Worm (Caenorhabditis elegans): ENCODE measurements around the gene sru-9.
"Not testable (repeated sequence)": the region's sequence is repeated elsewhere in the genome, so short reads cannot be mapped to it uniquely, and the experiment has no call there.

Gene sru-9

DNA sequence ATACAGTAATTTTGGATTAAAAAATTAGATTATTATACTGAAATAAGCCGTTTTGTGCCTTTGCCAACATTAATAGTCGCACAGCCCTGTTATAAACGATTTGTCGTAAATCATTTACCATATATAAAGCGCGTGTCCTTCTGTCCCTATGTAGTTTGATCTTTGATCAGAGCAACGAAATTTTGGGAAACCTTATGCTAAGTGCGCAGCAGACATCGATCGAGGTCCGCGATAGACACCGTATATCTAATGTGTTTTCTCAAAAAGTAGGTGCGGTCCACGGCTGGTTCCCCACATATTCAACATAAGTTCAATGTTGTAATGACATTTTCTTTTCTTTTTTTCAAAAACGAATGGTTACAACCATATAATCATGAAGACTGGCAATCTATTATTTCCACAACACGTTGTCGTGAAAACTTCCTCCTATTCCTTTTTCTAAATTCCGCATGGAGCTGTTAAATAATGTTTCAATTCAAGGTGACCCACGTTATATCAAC is at the start of gene sru-9:
sru-9 (plus strand) TSS at position 450 of the 500 bp plus-strand sequence.
- not testable (repeated sequence) for TF ChIP-seq unc-62 (GFP tag; optimal IDR thresholded peaks at IDR 0.05)

DNA sequence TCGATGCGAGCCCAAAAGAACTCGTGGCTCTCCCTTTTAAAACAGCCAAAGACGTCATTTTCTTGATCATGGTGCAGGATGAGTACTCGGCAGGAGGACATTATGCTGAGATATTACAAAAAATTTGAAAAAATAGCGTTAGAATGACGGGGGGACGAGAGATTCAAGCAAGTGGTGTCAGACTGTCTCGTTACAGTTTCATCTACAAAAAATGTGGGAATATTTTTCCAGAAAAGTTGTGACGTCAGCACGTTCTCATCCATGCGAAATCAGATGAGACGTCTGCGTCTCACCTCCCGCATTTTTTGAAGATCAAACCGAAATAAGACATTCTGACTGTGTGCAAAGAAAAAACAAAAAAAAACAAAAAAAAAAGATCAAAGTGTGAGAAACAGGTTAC is 48.6 kb upstream of the sru-9 start, which contains the start of gene rsd-2:
rsd-2 (minus strand) TSS at position 101 of the 400 bp plus-strand sequence.
- TF ChIP-seq unc-62 (GFP tag; optimal IDR thresholded peaks at IDR 0.05) = no peak

DNA sequence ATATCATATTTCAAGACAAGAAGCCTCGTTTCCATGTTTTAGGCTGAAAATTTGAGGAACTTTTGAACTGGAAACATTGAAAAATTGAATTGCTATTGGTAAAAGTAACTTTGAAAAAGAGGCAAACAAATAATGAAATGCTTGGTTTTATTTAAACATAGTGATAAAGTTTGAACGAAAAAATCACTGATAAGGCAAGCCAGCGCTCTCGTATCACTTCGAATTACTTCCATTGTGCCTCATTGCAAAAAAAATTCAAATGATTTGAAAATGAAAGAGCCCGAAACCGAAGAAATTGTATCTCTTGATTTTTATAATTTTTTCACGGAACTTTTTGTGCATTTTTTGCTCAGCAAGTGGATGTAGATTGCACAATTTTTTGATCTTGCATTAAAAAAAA is 40.6 kb upstream of the sru-9 start, which contains the start of gene F52G2.3:
F52G2.3 (minus strand) TSS at position 43 of the 400 bp plus-strand sequence.
- no peak for TF ChIP-seq unc-62 (GFP tag; optimal IDR thresholded peaks at IDR 0.05)

DNA sequence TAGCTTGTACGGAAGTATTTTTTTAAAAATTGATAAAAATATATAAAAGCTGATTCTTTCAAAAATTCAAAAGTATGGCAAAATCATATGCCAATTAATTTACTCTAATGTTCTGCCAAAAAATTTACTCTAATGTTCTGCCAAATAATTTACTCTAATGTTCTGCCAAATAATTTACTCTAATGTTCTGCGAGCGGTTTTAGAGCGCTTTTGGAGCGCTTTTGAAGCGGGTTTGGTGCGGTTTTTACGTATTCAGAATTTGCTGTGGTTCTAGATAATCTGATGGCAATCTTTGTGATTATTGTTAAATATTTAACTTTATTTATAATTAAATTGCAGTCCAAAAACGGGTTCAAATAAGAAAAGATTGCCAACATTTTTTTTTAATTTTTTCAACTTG is 39.4 kb upstream of the sru-9 start:
- TF ChIP-seq unc-62 (GFP tag; optimal IDR thresholded peaks at IDR 0.05) = no peak

DNA sequence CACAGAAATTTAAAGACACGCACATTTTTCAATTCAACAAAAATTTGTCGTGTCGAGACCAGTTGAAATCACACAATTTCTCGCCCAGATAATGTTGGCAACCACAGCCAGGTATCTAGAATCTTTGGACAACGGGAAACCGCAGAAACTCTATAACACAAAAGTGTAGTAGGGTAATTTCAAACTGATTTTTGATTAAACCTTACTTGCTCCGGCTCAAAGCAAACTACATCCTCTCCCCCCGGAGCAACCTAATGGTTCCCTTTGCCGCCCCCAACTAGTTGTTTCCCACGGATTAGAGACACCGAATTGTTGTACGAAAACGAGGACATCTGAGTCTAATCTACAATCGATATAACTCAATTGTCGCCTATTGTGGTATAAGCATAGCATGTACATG is 34.4 kb upstream of the sru-9 start:
- no peak for TF ChIP-seq unc-62 (GFP tag; optimal IDR thresholded peaks at IDR 0.05)

DNA sequence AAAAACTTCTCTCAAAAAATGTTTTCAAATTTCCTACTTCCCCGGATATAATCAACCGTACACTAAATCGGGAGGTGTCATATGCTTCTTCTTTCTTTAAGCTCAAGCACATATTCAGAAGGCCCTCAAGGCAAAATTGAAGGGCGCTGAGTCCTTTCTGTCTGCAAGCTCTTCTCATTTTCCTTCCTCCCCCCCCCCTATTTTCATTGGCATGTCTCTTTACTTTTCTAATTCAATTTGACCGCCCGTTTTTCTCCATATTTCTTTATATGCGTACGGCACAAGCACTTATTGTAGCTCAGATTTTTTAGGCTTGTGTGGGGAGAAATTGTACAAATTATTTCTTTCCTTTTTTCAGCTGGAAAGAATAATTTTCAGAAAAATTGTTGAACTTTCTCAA is 33.3 kb upstream of the sru-9 start:
- no peak for TF ChIP-seq unc-62 (GFP tag; optimal IDR thresholded peaks at IDR 0.05)

DNA sequence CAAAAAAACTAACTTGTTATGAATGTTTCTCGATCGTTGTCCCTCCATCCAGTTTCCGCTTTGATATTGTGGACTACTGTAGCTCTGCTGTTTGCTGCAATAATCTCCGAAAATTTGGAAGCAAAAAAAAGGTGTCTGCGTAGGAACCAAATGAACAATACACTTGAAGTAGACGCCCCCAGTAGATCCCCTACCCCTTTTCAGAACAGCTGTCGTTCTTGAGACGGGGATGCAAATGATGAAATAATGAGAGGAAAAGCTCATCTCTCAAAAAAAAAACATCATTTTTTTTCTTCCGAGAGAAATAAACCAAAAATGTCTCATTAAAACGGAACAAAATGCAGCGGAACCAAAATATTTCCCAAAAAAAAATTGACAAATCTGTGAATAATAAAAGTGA is 31.4 kb upstream of the sru-9 start:
- no peak for TF ChIP-seq unc-62 (GFP tag; optimal IDR thresholded peaks at IDR 0.05)

DNA sequence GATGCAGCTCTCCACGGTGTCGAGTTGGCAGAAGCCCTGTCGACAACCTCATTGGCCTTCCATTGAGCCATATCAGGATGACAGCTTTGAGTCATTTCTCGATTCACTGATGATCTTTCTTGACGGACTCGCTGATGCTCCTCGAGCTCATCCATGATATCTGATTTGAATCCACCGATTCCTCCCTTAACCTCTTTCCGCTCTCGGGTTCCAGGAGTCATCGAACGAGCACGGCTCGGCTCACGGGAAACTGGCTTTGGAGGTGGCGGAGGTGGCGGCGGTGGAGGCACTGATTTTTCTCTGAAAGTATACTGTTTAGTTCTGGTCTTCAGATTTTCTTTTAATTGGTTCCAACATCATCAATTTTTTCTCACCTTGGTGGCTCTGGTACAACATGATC is 29.8 kb upstream of the sru-9 start:
- no peak for TF ChIP-seq unc-62 (GFP tag; optimal IDR thresholded peaks at IDR 0.05)

DNA sequence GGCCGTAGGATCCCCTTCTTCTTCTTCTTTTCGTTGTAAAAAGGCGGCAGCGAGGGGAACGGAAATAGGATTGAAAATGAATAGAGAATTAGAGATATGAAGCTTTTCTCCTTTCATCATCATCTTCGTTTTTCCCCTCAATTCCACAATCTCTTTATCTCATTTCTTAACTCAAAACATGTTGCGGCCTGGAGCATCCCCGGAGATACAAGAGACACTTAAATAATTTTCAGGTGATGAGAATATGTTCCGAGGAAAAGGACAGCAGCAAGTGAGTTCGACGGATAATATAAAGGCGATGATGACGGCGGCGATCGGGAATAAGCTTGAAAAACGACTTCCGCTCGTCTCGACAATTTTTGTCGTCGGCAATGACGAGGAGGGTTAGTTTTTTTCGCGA is 27.2 kb upstream of the sru-9 start, which contains the start of the genes Y45F10B.13 and qui-1:
Y45F10B.13 (minus strand) TSS at position 101 of the 400 bp plus-strand sequence.
qui-1 (plus strand) TSS at position 233 of the 400 bp plus-strand sequence.
- TF ChIP-seq unc-62 (GFP tag; optimal IDR thresholded peaks at IDR 0.05) = no peak

DNA sequence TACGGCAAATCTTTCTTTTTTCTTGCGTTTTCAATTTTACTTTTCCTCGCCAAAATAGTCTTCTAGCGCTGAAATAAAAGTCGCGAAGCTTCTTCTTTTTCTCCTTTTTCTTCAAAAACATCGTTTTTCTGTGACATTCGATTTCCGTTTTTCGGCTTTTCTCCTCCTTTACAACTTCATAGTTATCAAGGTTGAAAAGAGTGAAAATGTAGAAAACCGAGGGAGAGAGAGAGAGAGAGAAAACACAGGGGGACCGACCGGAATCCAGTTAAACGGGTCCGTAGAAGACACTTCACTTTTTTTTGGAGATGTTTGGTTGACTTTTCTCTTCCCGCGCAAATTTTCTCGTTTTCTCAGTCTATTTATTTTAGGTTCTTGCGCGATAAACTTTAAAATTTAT is 24.5 kb upstream of the sru-9 start:
- no peak for TF ChIP-seq unc-62 (GFP tag; optimal IDR thresholded peaks at IDR 0.05)

DNA sequence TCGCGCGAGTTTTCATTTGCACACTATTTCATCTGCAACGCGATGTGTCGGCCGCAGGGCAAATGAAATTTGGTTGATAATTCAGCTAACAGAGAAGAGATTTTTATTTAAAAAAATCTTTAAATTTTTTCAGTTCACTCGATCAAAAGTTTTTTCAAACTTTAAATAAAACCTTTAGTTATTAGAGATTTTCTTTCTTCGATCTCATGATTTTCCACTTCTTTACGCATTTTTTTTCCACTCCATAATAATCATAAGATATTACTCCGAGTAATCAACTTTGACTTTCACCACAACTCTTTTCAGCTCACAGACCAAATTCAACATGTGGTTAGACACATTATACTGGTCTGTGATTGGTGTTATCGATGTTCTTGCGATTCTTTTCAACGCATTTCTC is 14.1 kb upstream of the sru-9 start, which contains the start of gene srd-10:
srd-10 (plus strand) TSS at position 301 of the 400 bp plus-strand sequence.
- TF ChIP-seq unc-62 (GFP tag; optimal IDR thresholded peaks at IDR 0.05) = no peak

DNA sequence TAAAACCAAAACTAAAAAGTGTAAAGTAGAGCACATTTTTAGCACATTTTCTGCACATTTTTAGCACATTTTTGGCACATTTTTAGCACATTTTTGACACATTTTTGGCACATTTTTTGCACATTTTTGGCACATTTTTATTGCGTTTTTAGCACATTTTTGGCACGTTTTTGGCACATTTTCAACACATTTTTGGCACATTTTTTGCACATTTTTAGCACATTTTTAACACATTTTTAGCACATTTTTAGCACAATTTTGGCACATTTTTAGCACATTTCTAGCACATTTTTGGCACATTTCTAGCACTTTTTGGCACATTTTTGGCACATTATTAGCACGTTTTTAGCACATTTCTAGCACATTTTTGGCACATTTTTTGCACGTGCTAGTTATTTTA is 13.1 kb upstream of the sru-9 start:
- TF ChIP-seq unc-62 (GFP tag; optimal IDR thresholded peaks at IDR 0.05) = no peak

DNA sequence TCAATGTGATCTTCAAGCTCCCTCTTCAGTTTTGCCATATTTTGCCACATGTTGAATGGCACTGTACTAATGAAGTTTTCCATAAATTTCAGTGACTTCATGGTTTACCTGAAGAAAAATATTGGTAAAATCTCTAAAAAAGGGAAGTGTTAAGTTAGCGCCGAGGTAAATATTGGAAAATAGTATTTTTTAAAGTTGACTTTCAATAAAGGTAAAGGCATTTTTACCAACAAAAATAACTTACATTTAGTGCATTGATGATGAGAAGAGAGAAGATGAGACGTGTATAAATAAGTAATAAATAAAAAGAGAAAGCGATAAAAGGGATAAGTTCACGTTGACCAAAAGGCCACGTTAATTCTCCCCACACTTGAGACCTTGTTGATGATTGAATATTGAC is 10.6 kb upstream of the sru-9 start, which contains the start of gene Y45F10B.8:
Y45F10B.8 (minus strand) TSS at position 101 of the 400 bp plus-strand sequence.
- TF ChIP-seq unc-62 (GFP tag; optimal IDR thresholded peaks at IDR 0.05) = not testable (repeated sequence)

DNA sequence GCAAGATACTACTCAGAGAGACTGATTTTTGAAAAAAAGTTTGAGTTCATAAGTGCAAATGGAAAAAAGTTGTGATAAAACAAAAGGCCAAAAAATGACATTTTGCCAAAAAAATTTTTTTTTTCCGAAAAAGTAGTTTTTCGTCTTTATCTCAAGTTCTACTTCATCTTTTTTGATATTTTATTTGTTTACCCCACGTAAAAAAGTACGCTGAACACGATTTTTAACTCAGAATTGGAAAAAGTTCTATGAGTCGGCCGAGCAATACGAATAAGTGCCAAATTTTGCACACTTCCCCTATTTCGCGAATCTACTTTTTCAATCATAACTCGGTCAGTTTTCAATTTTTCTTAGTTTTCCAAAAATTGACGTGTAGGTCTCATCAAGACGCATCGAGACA is 9.8 kb upstream of the sru-9 start, which contains the start of gene sru-16:
sru-16 (plus strand) TSS at position 301 of the 400 bp plus-strand sequence.
- not testable (repeated sequence) for TF ChIP-seq unc-62 (GFP tag; optimal IDR thresholded peaks at IDR 0.05)

DNA sequence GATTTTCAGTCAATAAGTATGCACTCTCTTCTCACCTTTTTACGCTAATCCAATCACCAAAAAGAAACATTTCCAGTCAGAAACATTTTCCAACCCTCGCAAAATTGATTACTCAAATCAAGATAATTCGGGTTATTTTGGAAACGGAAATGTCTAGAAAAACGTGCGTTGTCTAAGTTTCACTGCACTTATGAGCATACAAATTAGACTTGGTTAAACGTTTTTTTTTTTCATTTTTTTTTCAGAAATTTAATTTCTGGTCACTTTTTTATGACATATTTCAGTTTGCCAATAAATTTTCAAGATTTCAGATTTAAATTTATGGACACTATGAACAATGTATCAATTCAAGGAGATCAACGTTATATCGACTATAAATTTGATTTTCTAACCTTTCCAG is 5.9 kb upstream of the sru-9 start, which contains the start of gene sru-12:
sru-12 (plus strand) TSS at position 301 of the 400 bp plus-strand sequence.
- no peak for TF ChIP-seq unc-62 (GFP tag; optimal IDR thresholded peaks at IDR 0.05)

DNA sequence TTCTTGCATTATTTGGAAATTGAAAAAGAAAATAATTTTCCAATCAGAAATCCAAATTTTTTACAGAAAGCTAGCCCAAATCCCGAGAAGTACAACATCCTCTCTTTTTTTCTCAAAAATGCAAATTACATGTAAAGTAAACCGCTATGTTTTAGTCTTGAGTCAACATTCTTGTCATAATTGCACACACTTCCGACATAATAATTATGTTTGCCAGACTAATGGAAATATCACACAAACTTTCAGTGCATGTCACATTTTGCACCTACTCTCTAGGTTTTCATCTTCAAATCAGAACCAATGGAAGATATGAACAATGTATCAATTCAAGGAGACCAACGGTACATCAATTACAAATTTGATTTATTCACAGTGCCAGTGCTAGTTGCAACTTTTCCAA is 4.1 kb upstream of the sru-9 start, which contains the start of gene sru-11:
sru-11 (plus strand) TSS at position 301 of the 400 bp plus-strand sequence.
- no peak for TF ChIP-seq unc-62 (GFP tag; optimal IDR thresholded peaks at IDR 0.05)

DNA sequence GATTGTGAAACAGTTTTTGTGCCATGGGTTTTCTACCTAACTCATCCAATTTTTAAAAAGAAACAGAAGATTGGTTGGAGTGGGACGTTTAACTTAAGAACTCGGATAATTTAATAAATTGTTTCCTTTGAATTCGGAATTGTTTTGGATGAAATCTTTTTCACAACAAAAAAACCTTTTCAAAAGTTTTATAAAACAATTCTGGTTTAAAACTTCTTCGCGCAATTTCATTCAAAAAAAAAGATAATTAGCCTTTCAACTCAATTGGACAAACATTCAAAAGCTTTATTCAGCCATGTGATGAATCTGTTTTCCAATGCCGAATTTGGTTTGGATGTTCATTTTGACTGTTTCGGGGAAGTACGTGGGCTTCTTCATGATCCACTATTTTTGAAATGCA is 1.6 kb upstream of the sru-9 start, which contains the start of gene Y45F10B.12:
Y45F10B.12 (plus strand) TSS at position 301 of the 400 bp plus-strand sequence.
- TF ChIP-seq unc-62 (GFP tag; optimal IDR thresholded peaks at IDR 0.05) = no peak

Measured in whole organism, dauer.